Fruit fly (Drosophila melanogaster) whole organism, embryonic: Measurements from ENCODE around the gene CG16985.

Source experiments
- CG10959 ChIP-seq: fragments of 200-800 bp; sonication (Bioruptor generic); IDR thresholded peaks from 2 replicates; pipeline ENCODE4 v1.3.6; 2022; ENCODE audit warnings: missing biosample characterization, missing genetic modification characterization
- CG13123 ChIP-seq: fragments of 200-800 bp; sonication (Bioruptor generic); optimal IDR thresholded peaks from 2 replicates; lab custom pipeline; 2016; ENCODE audit warnings: missing biosample characterization, missing genetic modification characterization
- CG13894 ChIP-seq: fragments of 200-800 bp; sonication (Bioruptor generic); optimal IDR thresholded peaks from 3 replicates; lab custom pipeline; 2018; ENCODE audit warnings: missing biosample characterization, mild to moderate bottlenecking, missing genetic modification characterization, moderate library complexity
- CG6175 ChIP-seq: fragments of 200-800 bp; sonication (Bioruptor generic); IDR thresholded peaks from 3 replicates; pipeline ENCODE4 v1.3.6; 2022; ENCODE audit warnings: missing biosample characterization, missing genetic modification characterization
- CTCF ChIP-seq: fragments of 200-800 bp; sonication (Bioruptor generic); optimal IDR thresholded peaks from 2 replicates; lab custom pipeline; 2017; ENCODE audit warnings: missing biosample characterization, mild to moderate bottlenecking, missing genetic modification characterization, moderate library complexity
- H15 ChIP-seq: fragments of 200-800 bp; sonication (Bioruptor generic); IDR thresholded peaks from 3 replicates; pipeline ENCODE4 v1.3.6; 2022; ENCODE audit warnings: missing biosample characterization, missing genetic modification characterization
- NC2α ChIP-seq: fragments of 200-800 bp; sonication (Bioruptor generic); optimal IDR thresholded peaks from 2 replicates; lab custom pipeline; 2016; ENCODE audit warnings: missing biosample characterization, missing genetic modification characterization
- mam ChIP-seq: fragments of 200-800 bp; sonication (Bioruptor generic); optimal IDR thresholded peaks from 3 replicates; lab custom pipeline; 2016; ENCODE audit warnings: missing biosample characterization, missing genetic modification characterization
- p53 ChIP-seq: fragments of 200-800 bp; sonication (Bioruptor generic); optimal IDR thresholded peaks from 2 replicates; lab custom pipeline; 2016; ENCODE audit warnings: missing biosample characterization, missing genetic modification characterization
- pfk ChIP-seq: fragments of 200-800 bp; sonication (Bioruptor generic); optimal IDR thresholded peaks from 2 replicates; lab custom pipeline; 2018; ENCODE audit warnings: missing biosample characterization, mild to moderate bottlenecking, missing genetic modification characterization, moderate library complexity
- sug ChIP-seq: fragments of 200-800 bp; optimal IDR thresholded peaks from 2 replicates; lab custom pipeline; 2019; ENCODE audit warnings: missing biosample characterization, mild to moderate bottlenecking, missing genetic modification characterization, moderate library complexity
- wor ChIP-seq: fragments of 200-800 bp; sonication (Bioruptor generic); IDR thresholded peaks from 2 replicates; pipeline ENCODE4 v1.3.6; 2022; ENCODE audit warnings: missing biosample characterization, missing genetic modification characterization
- yki ChIP-seq: fragments of >200 bp; optimal IDR thresholded peaks from 3 replicates; lab custom pipeline; 2018
- z ChIP-seq: fragments of 200-800 bp; sonication (Bioruptor generic); IDR thresholded peaks from 3 replicates; pipeline ENCODE4 v1.3.6; 2022; ENCODE audit warnings: missing biosample characterization, missing genetic modification characterization

dm6 chr3L:2595481-2595880 lies 3.6 kb upstream of the CG16985 start, which contains the start of gene CG16984:
- TF ChIP-seq pfk (GFP tag; lab: Kevin White, UChicago), result no peak
- TF ChIP-seq z (GFP tag; lab: Robert Waterston, UW), result no peak
- TF ChIP-seq H15, result no peak
- TF ChIP-seq CG13123 (GFP tag; lab: Kevin White, UChicago), result no peak
- no peak for TF ChIP-seq sug (tag; lab: Kevin White, UChicago)
- no peak for TF ChIP-seq CG13894
- TF ChIP-seq p53 (GFP tag; lab: Kevin White, UChicago), result no peak
- TF ChIP-seq yki (lab: Kevin White, UChicago), result no peak
- no peak for TF ChIP-seq NC2α (GFP tag; lab: Kevin White, UChicago)
- no peak for TF ChIP-seq mam (GFP tag; lab: Kevin White, UChicago)
- TF ChIP-seq CG10959, result no peak
- TF ChIP-seq CG6175, result no peak
- no peak for TF ChIP-seq wor (GFP tag; lab: Robert Waterston, UW)
- no peak for TF ChIP-seq CTCF (GFP tag; lab: Kevin White, UChicago)
